Worm (Caenorhabditis elegans): ENCODE data around the gene dsh-2.

Gene dsh-2

DNA sequence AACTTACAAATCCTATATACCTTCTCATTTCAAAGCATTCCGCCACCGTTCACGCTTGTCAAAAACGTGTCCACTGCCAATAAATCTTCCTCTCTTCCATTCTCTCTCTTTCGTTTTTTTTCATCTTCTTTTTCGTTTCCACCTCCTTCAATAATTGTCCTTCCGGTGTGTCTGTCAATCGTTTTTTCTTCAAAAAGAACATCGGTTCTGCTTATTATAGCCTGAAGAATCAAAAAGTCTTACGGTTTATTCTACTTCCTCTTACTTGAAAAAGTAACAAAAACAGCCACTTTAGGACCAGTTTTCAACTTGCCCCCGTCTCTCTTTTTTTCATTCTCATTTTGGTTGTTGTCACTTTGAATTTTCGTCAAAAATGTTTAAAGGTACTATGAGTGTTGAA lies 31.7 kb downstream of the dsh-2 start:
- TF ChIP-seq ceh-27 (GFP tag; optimal IDR thresholded peaks at IDR 0.05) (peak; percentile 47), unc-62 (GFP tag; optimal IDR thresholded peaks at IDR 0.05) (peak; percentile 37), zim-3 (tag; optimal IDR thresholded peaks at IDR 0.05) (no peak), lin-40 (tag; optimal IDR thresholded peaks at IDR 0.05) (peak; percentile 45)

DNA sequence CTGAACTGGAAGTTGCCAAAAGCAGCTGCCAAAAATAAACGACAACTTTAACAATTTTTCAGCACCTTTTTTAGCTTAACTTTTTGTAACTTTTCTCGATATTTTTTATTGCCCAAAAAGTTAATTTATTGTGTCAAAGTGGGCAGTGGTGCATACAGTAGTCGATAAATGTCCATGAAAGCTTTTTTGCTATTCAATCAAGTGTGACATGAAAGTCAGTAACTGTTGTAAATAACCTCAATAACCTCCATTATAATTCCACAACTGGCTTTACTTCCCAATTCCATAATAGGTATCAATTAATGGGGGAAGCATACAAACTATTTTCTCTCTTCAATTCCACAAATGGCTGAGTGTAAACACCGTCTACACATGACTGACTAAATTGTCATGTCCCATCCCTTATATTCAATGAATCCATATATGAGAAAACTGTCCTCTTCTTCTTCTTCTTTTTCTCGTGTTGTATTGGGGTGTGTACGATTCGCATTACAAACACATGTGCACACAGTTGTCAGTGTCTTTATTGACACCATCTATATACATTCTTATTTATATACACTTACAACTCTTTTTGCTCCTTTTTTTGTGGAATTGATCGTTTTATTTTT lies 32.7 kb downstream of the dsh-2 start:
- no peak for TF ChIP-seq C17E4.6 (GFP tag; IDR thresholded peaks at IDR 0.05)

DNA sequence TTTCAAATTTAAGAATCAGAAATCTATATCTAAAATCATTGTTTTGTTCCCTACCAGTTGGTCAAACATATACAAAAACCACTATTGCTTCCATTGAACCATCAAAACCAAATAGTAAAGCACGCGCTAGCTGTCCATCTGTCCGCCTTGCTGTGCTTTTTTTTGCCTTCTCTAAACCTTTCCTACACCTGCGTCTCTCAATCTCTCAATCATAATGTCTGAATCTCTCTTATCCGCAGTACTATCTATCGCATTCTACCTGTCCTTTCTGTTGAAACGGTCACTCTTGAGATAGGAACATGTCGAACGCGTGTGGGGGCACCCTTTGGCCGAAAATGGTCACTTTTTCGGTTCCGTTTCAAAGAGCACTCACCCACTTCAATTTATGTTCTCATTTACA lies 33.7 kb downstream of the dsh-2 start:
- TF ChIP-seq cebp-1 (GFP tag; IDR thresholded peaks at IDR 0.05): no peak
- TF ChIP-seq cebp-1 (tag; optimal IDR thresholded peaks at IDR 0.05): peak; percentile 19
- no peak for TF ChIP-seq Y53F4B.3 (GFP tag; IDR thresholded peaks at IDR 0.05)
- TF ChIP-seq hlh-12 (tag; optimal IDR thresholded peaks at IDR 0.05): no peak
- TF ChIP-seq hmg-1.2 (GFP tag; IDR thresholded peaks at IDR 0.05): peak; percentile 70; the same call in 1 of the 2 replicates

DNA sequence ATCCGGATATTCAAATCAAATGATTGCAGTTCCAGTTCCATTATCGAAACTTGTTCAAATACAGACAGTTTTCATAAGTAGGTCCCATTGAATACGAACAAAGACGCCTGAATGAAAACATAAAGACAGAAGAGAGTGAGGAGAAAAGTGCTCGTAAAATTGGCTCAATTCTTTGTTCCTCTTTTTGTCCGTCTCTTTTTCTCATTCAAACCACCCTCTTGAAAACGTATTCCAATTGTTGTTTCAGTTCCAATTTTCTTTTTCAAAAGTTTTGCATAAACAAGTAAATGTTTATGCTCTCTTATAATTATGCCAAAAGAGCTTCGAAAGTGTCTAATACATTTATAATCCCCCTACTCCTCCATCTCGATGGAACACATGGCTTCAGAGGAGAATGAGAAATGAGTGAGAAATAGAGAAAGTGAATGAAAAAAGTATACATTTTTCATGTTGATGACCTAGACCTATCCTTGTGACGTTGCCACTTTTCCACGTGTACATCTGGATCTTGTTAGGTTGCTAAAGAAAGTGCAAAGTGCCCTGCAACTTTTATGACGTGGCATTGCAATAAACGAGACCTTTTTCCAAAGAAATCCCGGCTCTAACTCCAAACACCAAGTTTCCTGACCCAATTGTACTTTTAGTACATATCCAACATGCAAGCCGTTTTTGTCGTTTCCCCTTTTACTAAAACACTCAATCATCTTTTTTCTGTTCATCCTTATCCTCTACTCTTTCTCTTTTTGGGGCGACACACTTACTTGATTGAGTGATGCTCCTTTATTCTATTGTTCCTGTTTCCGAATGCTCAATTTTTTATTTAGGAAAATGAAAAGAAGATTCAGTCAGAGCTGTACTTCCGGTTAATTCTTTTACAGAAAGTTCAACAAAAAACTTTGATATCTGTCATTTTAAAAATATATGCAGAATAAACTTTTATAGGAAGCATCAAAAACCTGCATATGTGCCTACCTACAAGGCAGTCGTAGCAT lies 34.5 kb downstream of the dsh-2 start:
- TF ChIP-seq him-1 (tag; optimal IDR thresholded peaks at IDR 0.05): no peak
- TF ChIP-seq ztf-18 (tag; optimal IDR thresholded peaks at IDR 0.05): no peak
- TF ChIP-seq nfya-1 (tag; optimal IDR thresholded peaks at IDR 0.05; ENCODE audit: borderline replicate concordance, insufficient read depth): no peak
- TF ChIP-seq lag-1 (GFP tag; IDR thresholded peaks at IDR 0.05): no peak
- no peak for TF ChIP-seq bed-1 (GFP tag; IDR thresholded peaks at IDR 0.05)
- TF ChIP-seq attf-6 (GFP tag; IDR thresholded peaks at IDR 0.05): no peak
- TF ChIP-seq F52B5.7 (tag; optimal IDR thresholded peaks at IDR 0.05): no peak
- TF ChIP-seq D2030.7 (GFP tag; IDR thresholded peaks at IDR 0.05): no peak
- no peak for TF ChIP-seq efl-1 (GFP tag; optimal IDR thresholded peaks at IDR 0.05)

- TF ChIP-seq egl-18 (GFP tag; IDR thresholded peaks at IDR 0.05) (no peak), Y56A3A.18 (GFP tag; IDR thresholded peaks at IDR 0.05) (no peak), snpc-1.1 (tag; optimal IDR thresholded peaks at IDR 0.05; ENCODE audit: insufficient read depth) (no peak), lsl-1 (GFP tag; optimal IDR thresholded peaks at IDR 0.05) (no peak)
Observed at ce11 chrII:5042381-5042930, 38.5 kb downstream of the dsh-2 start.

- TF ChIP-seq madf-6 (GFP tag; IDR thresholded peaks at IDR 0.05) (no peak), ceh-40 (GFP tag; IDR thresholded peaks at IDR 0.05) (no peak), ztf-18 (tag; optimal IDR thresholded peaks at IDR 0.05) (no peak), lir-1 (GFP tag; conservative IDR thresholded peaks at IDR 0.05) (no peak), tbx-9 (tag; optimal IDR thresholded peaks at IDR 0.05; ENCODE audit: borderline replicate concordance) (no peak), D2030.7 (GFP tag; IDR thresholded peaks at IDR 0.05) (no peak), lsl-1 (GFP tag; optimal IDR thresholded peaks at IDR 0.05) (peak; percentile 16)
Observed at ce11 chrII:5040631-5041156, 40.3 kb downstream of the dsh-2 start, which contains the start of gene F33G12.7. TSS of gene F33G12.7 (minus strand) at chrII:5040681.
